Fruit fly (Drosophila melanogaster) whole organism, wandering third instar larva: Measurements from ENCODE around the gene CG9518.
A peak's percentile ranks its signal among the peaks of the same experiment; 100 is the strongest.

Experiments
- Dfd ChIP-seq: fragments of >200 bp; optimal IDR thresholded peaks from 2 replicates; lab custom pipeline; 2017; ENCODE audit warnings: missing biosample characterization, missing genetic modification characterization
- GATAd ChIP-seq: sonication (Bioruptor generic); optimal IDR thresholded peaks from 2 replicates; lab custom pipeline; 2016; ENCODE audit warnings: missing biosample characterization, missing genetic modification characterization
- Hr78 ChIP-seq: fragments of >200 bp; optimal IDR thresholded peaks from 2 replicates; lab custom pipeline; 2017; ENCODE audit warnings: missing biosample characterization, missing genetic modification characterization
- Jra ChIP-seq: sonication (Bioruptor generic); optimal IDR thresholded peaks from 2 replicates; lab custom pipeline; 2016; ENCODE audit warnings: missing biosample characterization, missing genetic modification characterization
- Myc ChIP-seq: fragments of >200 bp; optimal IDR thresholded peaks from 2 replicates; lab custom pipeline; 2017
- br ChIP-seq: fragments of 200-800 bp; sonication (Bioruptor generic); optimal IDR thresholded peaks from 2 replicates; lab custom pipeline; 2016; ENCODE audit warnings: missing biosample characterization, missing genetic modification characterization
- foxo ChIP-seq, 2 experiments: fragments of 200-800 bp; sonication (Bioruptor generic); optimal IDR thresholded peaks; 2 replicates in 1 of 2; 3 replicates in 1 of 2; lab custom pipeline; 2016 to 2017; ENCODE audit warnings: missing biosample characterization in 2 of 2, missing genetic modification characterization in 2 of 2
- jim ChIP-seq: fragments of 175-275, 200-325 bp; sonication (Bioruptor generic); optimal IDR thresholded peaks from 2 replicates; lab custom pipeline; 2016; ENCODE audit warnings: missing biosample characterization, mild to moderate bottlenecking, missing genetic modification characterization
- lola ChIP-seq: fragments of >200 bp; optimal IDR thresholded peaks from 2 replicates; lab custom pipeline; 2017; ENCODE audit warnings: missing biosample characterization, missing genetic modification characterization
- sage ChIP-seq: fragments of 200-800 bp; sonication (Bioruptor generic); optimal IDR thresholded peaks from 2 replicates; lab custom pipeline; 2016; ENCODE audit warnings: missing biosample characterization, mild to moderate bottlenecking, missing genetic modification characterization
- sv ChIP-seq: fragments of 200-800 bp; sonication (Bioruptor generic); optimal IDR thresholded peaks from 3 replicates; lab custom pipeline; 2016; ENCODE audit warnings: missing biosample characterization, missing genetic modification characterization

dm6 chrX:14848755-14849354, 22.1 kb downstream of the CG9518 start, which contains the start of gene CG9522:
- TF ChIP-seq foxo (GFP tag; optimal IDR thresholded peaks at IDR 0.05; lab: Kevin White, UChicago) (peak in 1 of 2 experiments; percentile 76), Jra (no peak), br (GFP tag; lab: Kevin White, UChicago) (peak; percentile 67), Myc (no peak), Hr78 (no peak), Dfd (GFP tag; lab: Kevin White, UChicago) (no peak), lola (GFP tag; lab: Kevin White, UChicago) (no peak), jim (GFP tag; lab: Kevin White, UChicago) (no peak), sage (GFP tag; lab: Kevin White, UChicago) (peak; percentile 2), GATAd (GFP tag; lab: Kevin White, UChicago) (no peak), sv (GFP tag; lab: Kevin White, UChicago) (peak; percentile 55)
